Worm (Caenorhabditis elegans): ENCODE measurements around the gene oatr-1.

DNA sequence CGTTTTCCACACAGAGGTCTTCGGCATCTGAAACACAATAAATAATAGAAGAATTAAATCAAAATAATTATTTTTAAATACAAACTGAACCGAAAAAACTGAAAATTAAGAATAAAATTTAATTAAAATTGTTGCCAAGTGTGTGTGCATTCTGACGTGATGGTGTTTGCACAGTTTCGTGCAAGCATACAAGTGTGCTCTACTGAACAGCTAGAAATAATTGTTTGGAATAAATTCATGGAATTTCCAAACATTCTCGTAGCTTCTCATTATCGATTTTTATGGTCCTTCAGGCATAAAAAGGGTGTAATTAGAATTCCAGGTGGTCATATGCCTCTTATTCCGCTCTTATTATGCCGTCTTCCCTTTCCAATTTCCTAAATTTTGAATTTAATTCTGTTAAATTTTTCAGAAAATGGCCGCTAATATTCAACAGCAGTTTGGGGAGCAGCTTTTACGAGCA is 35.8 kb upstream of the oatr-1 start, which contains the start of the genes mrps-17 and txdc-9:
- no peak for TF ChIP-seq dao-5 (tag; optimal IDR thresholded peaks at IDR 0.05)
- no peak for TF ChIP-seq him-1 (tag; optimal IDR thresholded peaks at IDR 0.05)

Data from whole organism, L4/young adult.